Worm (Caenorhabditis elegans) whole organism, L1 larva: ENCODE results near the gene his-42.
A peak's percentile ranks its signal among the peaks of the same experiment; 100 is the strongest.

Source experiments
- ceh-63 ChIP-seq: fragments of 200-800 bp; sonication (Bioruptor generic); optimal IDR thresholded peaks from 2 replicates; lab custom pipeline; 2018; ENCODE audit warnings: mild to moderate bottlenecking, missing genetic modification characterization, missing compliant biosample characterization
- efl-1 ChIP-seq, 4 experiments: fragments of 150-350 bp; optimal IDR thresholded peaks in 3 of 4; peaks in 1 of 4; 1 replicate in 1 of 4; 2 replicates in 3 of 4; lab custom pipeline; 2014; ENCODE audit warnings: missing biosample characterization in 2 of 4, missing genetic modification characterization in 2 of 4, missing genetic modification reagents in 2 of 4
- nhr-84 ChIP-seq: sonication (generic microtip); optimal IDR thresholded peaks from 2 replicates; lab custom pipeline; 2017; ENCODE audit warnings: missing biosample characterization, missing genetic modification characterization
- pag-3 ChIP-seq: sonication (generic microtip); optimal IDR thresholded peaks from 2 replicates; lab custom pipeline; 2017; ENCODE audit warnings: missing genetic modification characterization, mild to moderate bottlenecking, missing compliant biosample characterization, antibody characterized with exemption, borderline replicate concordance; ENCODE audit not compliant: insufficient read depth
- unc-62 ChIP-seq: fragments of 150-350 bp; optimal IDR thresholded peaks from 2 replicates; lab custom pipeline; 2014; ENCODE audit warnings: missing biosample characterization, missing genetic modification reagents, missing genetic modification characterization

- TF ChIP-seq unc-62 (GFP tag; lab: Kevin White, UChicago) (no peak), nhr-84 (tag; lab: Kevin White, UChicago) (no peak), ceh-63 (GFP tag; lab: Kevin White, UChicago) (no peak), efl-1 (optimal IDR thresholded peaks at IDR 0.05; lab: Kevin White, UChicago) (peak; percentile 17 to 32), efl-1 (GFP tag; optimal IDR thresholded peaks at IDR 0.05 in 1 of 2; lab: Kevin White, UChicago) (no peak), pag-3 (tag; lab: Kevin White, UChicago) (no peak)
These were observed 18.9 kb upstream of the his-42 start for ce11 chrII:13847366-13847765.
